Worm (Caenorhabditis elegans): ENCODE results near the gene C24A3.1.
A peak's percentile ranks its signal among the peaks of the same experiment; 100 is the strongest.

Gene C24A3.1

DNA sequence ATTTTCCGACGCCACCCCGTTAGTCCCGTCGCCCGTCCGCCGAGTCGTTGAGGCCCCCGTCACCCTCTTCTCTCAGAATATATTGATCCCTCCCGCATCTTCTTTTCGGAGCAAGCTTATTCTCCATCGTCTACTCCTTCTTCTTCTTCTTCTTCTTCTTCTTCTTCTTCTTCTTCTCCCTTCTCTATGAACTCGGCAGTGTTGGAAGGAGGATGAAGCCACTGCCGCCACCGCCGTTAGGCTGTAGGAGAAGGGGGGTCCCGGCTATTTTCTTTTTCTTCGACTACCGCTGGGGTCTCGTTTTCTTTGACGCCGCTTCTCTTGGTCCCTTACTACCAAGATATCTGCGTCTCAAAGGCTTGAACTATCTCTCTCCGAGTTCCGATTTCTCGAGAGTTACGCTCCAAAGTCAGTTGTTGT, 3.3 kb upstream of the C24A3.1 start (continued):
- TF ChIP-seq hpl-2 (GFP tag; optimal IDR thresholded peaks at IDR 0.05) = no peak
- peak; percentile 68 for TF ChIP-seq nhr-71 (tag; optimal IDR thresholded peaks at IDR 0.05)
- TF ChIP-seq ces-1 (GFP tag; optimal IDR thresholded peaks at IDR 0.05) = no peak
- TF ChIP-seq lin-13 (GFP tag; optimal IDR thresholded peaks at IDR 0.05) = no peak
- no peak for TF ChIP-seq aha-1 (tag; optimal IDR thresholded peaks at IDR 0.05)
- peak in 1 of 2 experiments; percentile 11 for TF ChIP-seq lin-35 (GFP tag; optimal IDR thresholded peaks at IDR 0.05)
- TF ChIP-seq snpc-4 (tag; optimal IDR thresholded peaks at IDR 0.05) = no peak
- no peak for TF ChIP-seq tlp-1 (tag; optimal IDR thresholded peaks at IDR 0.05)
- TF ChIP-seq nhr-237 (tag; optimal IDR thresholded peaks at IDR 0.05) = no peak
- TF ChIP-seq egl-13 (tag; optimal IDR thresholded peaks at IDR 0.05) = peak; percentile 49
- TF ChIP-seq nhr-28 (tag; optimal IDR thresholded peaks at IDR 0.05) = no peak
- no peak for TF ChIP-seq Y116A8C.19 (tag; optimal IDR thresholded peaks at IDR 0.05; ENCODE audit: borderline replicate concordance)
- TF ChIP-seq sox-4 (tag; optimal IDR thresholded peaks at IDR 0.05) = no peak
- TF ChIP-seq sup-37 (GFP tag; optimal IDR thresholded peaks at IDR 0.05) = no peak
- TF ChIP-seq lsy-2 (tag; optimal IDR thresholded peaks at IDR 0.05) = peak in 1 of 2 experiments; percentile 30
- no peak for TF ChIP-seq alr-1 (tag; optimal IDR thresholded peaks at IDR 0.05; ENCODE audit: borderline replicate concordance)
- TF ChIP-seq sptf-1 (tag; optimal IDR thresholded peaks at IDR 0.05) = no peak
- TF ChIP-seq xbp-1 (tag; optimal IDR thresholded peaks at IDR 0.05) = peak; percentile 36
- TF ChIP-seq lin-39 (tag; optimal IDR thresholded peaks at IDR 0.05) = no peak
- TF ChIP-seq hlh-4 (tag; optimal IDR thresholded peaks at IDR 0.05) = no peak
- TF ChIP-seq unc-62 (GFP tag; optimal IDR thresholded peaks at IDR 0.05) = no peak
- no peak for TF ChIP-seq ets-5 (GFP tag; IDR thresholded peaks at IDR 0.05)
- no peak for TF ChIP-seq unc-130 (tag; optimal IDR thresholded peaks at IDR 0.05)
- TF ChIP-seq hlh-17 (GFP tag; optimal IDR thresholded peaks at IDR 0.05; ENCODE audit: borderline replicate concordance) = no peak
- peak; percentile 91 for TF ChIP-seq lin-14 (GFP tag; optimal IDR thresholded peaks at IDR 0.05)
- peak; percentile 54 for TF ChIP-seq fkh-8 (tag; optimal IDR thresholded peaks at IDR 0.05)
- TF ChIP-seq grh-1 (GFP tag; IDR thresholded peaks at IDR 0.05) = no peak
- TF ChIP-seq ama-1 (optimal IDR thresholded peaks at IDR 0.05) = no peak
- no peak for TF ChIP-seq ztf-11 (tag; optimal IDR thresholded peaks at IDR 0.05)
- TF ChIP-seq jun-1 (tag; optimal IDR thresholded peaks at IDR 0.05) = no peak
- no peak for TF ChIP-seq nhr-85 (tag)
- peak; percentile 16 for TF ChIP-seq lir-3 (tag; optimal IDR thresholded peaks at IDR 0.05; ENCODE audit: poor library complexity)
- no peak for TF ChIP-seq unc-30 (tag; optimal IDR thresholded peaks at IDR 0.05)
- TF ChIP-seq zip-4 (GFP tag; optimal IDR thresholded peaks at IDR 0.05) = no peak
- peak; percentile 12; the same call in 1 of the 2 replicates for TF ChIP-seq isw-1 (GFP tag; IDR thresholded peaks at IDR 0.05)
- no peak for TF ChIP-seq ztf-4 (tag; optimal IDR thresholded peaks at IDR 0.05)
- TF ChIP-seq unc-86 (tag; optimal IDR thresholded peaks at IDR 0.05) = peak; percentile 60
- TF ChIP-seq efl-1 (optimal IDR thresholded peaks at IDR 0.05) = no peak
- TF ChIP-seq efl-1 (GFP tag; optimal IDR thresholded peaks at IDR 0.05 in 1 of 2) = no peak
- no peak for TF ChIP-seq C34B4.2 (tag; optimal IDR thresholded peaks at IDR 0.05)
- TF ChIP-seq skn-1 (tag; optimal IDR thresholded peaks at IDR 0.05) = no peak
- TF ChIP-seq nhr-76 (tag; optimal IDR thresholded peaks at IDR 0.05) = no peak
- no peak for TF ChIP-seq ceh-88 (GFP tag; IDR thresholded peaks at IDR 0.05)
- no peak for TF ChIP-seq blmp-1 (tag; optimal IDR thresholded peaks at IDR 0.05)
- TF ChIP-seq nhr-90 (tag; optimal IDR thresholded peaks at IDR 0.05; ENCODE audit: poor library complexity) = no peak
- TF ChIP-seq dsc-1 (tag; optimal IDR thresholded peaks at IDR 0.05) = peak; percentile 40
- peak; percentile 51 for TF ChIP-seq swsn-7 (tag; optimal IDR thresholded peaks at IDR 0.05)
- TF ChIP-seq fos-1 (tag; optimal IDR thresholded peaks at IDR 0.05) = no peak
- TF ChIP-seq lin-15B (tag; optimal IDR thresholded peaks at IDR 0.05) = no peak
- no peak for TF ChIP-seq fkh-4 (tag; optimal IDR thresholded peaks at IDR 0.05; ENCODE audit: borderline replicate concordance)
- TF ChIP-seq egl-27 (tag; optimal IDR thresholded peaks at IDR 0.05) = no peak
- peak; percentile 30 for TF ChIP-seq nhr-47 (tag; optimal IDR thresholded peaks at IDR 0.05)
- no peak for TF ChIP-seq aly-2 (tag; optimal IDR thresholded peaks at IDR 0.05)
- no peak for TF ChIP-seq pax-3 (tag; optimal IDR thresholded peaks at IDR 0.05)
- TF ChIP-seq nhr-77 (tag; optimal IDR thresholded peaks at IDR 0.05) = no peak

Data from whole organism, L1 larva.